Worm (Caenorhabditis elegans) whole organism, late embryonic: ENCODE data around the gene C23G10.5.

ENCODE experiments used
- C38D4.7 ChIP-seq: fragments of 200-800 bp; sonication (Bioruptor generic); optimal IDR thresholded peaks from 2 replicates; lab custom pipeline; 2018; ENCODE audit warnings: mild to moderate bottlenecking, missing genetic modification characterization, moderate library complexity, missing compliant biosample characterization
- F13H6.1 ChIP-seq: sonication (generic microtip); optimal IDR thresholded peaks from 2 replicates; lab custom pipeline; 2016; ENCODE audit warnings: missing genetic modification characterization, missing compliant biosample characterization
- K09A11.1 ChIP-seq: sonication (generic microtip); optimal IDR thresholded peaks from 2 replicates; lab custom pipeline; 2017; ENCODE audit warnings: antibody characterized with exemption, mild to moderate bottlenecking, missing genetic modification characterization, missing compliant biosample characterization; ENCODE audit not compliant: insufficient read depth
- T23F11.4 ChIP-seq: fragments of 200-800 bp; sonication (Bioruptor generic); optimal IDR thresholded peaks from 2 replicates; lab custom pipeline; 2018; ENCODE audit warnings: mild to moderate bottlenecking, missing genetic modification characterization, missing compliant biosample characterization
- Y22D7AL.16 ChIP-seq: sonication (generic microtip); optimal IDR thresholded peaks from 2 replicates; lab custom pipeline; 2016; ENCODE audit warnings: missing genetic modification characterization, missing compliant biosample characterization
- ahr-1 ChIP-seq: sonication (generic microtip); optimal IDR thresholded peaks from 2 replicates; lab custom pipeline; 2016; ENCODE audit warnings: missing genetic modification characterization, missing compliant biosample characterization
- ceh-14 ChIP-seq: sonication (generic microtip); optimal IDR thresholded peaks from 2 replicates; lab custom pipeline; 2016; ENCODE audit warnings: missing genotype, missing genetic modification characterization, missing compliant biosample characterization
- ceh-19 ChIP-seq: fragments of 200-800 bp; sonication (Bioruptor generic); optimal IDR thresholded peaks from 2 replicates; lab custom pipeline; 2018; ENCODE audit warnings: mild to moderate bottlenecking, missing genetic modification characterization, missing compliant biosample characterization
- ceh-24 ChIP-seq: sonication (generic microtip); optimal IDR thresholded peaks from 2 replicates; lab custom pipeline; 2016; ENCODE audit warnings: mild to moderate bottlenecking, missing genetic modification characterization, missing compliant biosample characterization
- ceh-30 ChIP-seq: fragments of 150-350 bp; optimal IDR thresholded peaks from 2 replicates; lab custom pipeline; 2014; ENCODE audit warnings: missing biosample characterization, missing genetic modification characterization
- ceh-31 ChIP-seq: sonication (generic microtip); optimal IDR thresholded peaks from 2 replicates; lab custom pipeline; 2016; ENCODE audit warnings: missing genetic modification characterization, missing compliant biosample characterization
- ceh-34 ChIP-seq: sonication (generic microtip); optimal IDR thresholded peaks from 2 replicates; lab custom pipeline; 2016; ENCODE audit warnings: mild to moderate bottlenecking, missing genetic modification characterization, missing compliant biosample characterization
- ceh-45 ChIP-seq: fragments of 200-800 bp; sonication (Bioruptor generic); IDR thresholded peaks from 2 replicates; pipeline ENCODE4 v1.3.6; 2022; ENCODE audit warnings: missing genetic modification reagents, missing genetic modification characterization, missing compliant biosample characterization
- ceh-6 ChIP-seq: fragments of 200-800 bp; sonication (Bioruptor generic); optimal IDR thresholded peaks from 2 replicates; lab custom pipeline; 2018; ENCODE audit warnings: mild to moderate bottlenecking, missing genetic modification characterization, missing compliant biosample characterization
- ceh-9 ChIP-seq: sonication (generic microtip); optimal IDR thresholded peaks from 2 replicates; lab custom pipeline; 2016; ENCODE audit warnings: mild to moderate bottlenecking, missing genetic modification characterization, inconsistent platforms, missing compliant biosample characterization
- che-1 ChIP-seq: sonication (generic microtip); optimal IDR thresholded peaks from 2 replicates; lab custom pipeline; 2016; ENCODE audit warnings: mild to moderate bottlenecking, missing genetic modification characterization, missing compliant biosample characterization
- dmd-4 ChIP-seq: sonication (generic microtip); optimal IDR thresholded peaks from 2 replicates; lab custom pipeline; 2016; ENCODE audit warnings: borderline replicate concordance, missing genetic modification characterization, missing compliant biosample characterization
- dve-1 ChIP-seq: sonication (generic microtip); optimal IDR thresholded peaks from 2 replicates; lab custom pipeline; 2017; ENCODE audit warnings: antibody characterized with exemption, mild to moderate bottlenecking, missing genetic modification characterization, missing compliant biosample characterization
- ets-4 ChIP-seq: sonication (generic microtip); optimal IDR thresholded peaks from 2 replicates; lab custom pipeline; 2016; ENCODE audit warnings: missing genetic modification characterization, missing compliant biosample characterization
- eyg-1 ChIP-seq: sonication (generic microtip); optimal IDR thresholded peaks from 2 replicates; lab custom pipeline; 2016; ENCODE audit warnings: missing genotype, missing genetic modification characterization, missing compliant biosample characterization
- gmeb-2 ChIP-seq: sonication (generic microtip); optimal IDR thresholded peaks from 2 replicates; lab custom pipeline; 2016; ENCODE audit warnings: missing genetic modification characterization, inconsistent platforms, missing compliant biosample characterization
- hlh-30 ChIP-seq: sonication (generic microtip); optimal IDR thresholded peaks from 2 replicates; lab custom pipeline; 2017; ENCODE audit warnings: antibody characterized with exemption, missing genetic modification characterization, missing compliant biosample characterization; ENCODE audit not compliant: insufficient read depth
- hlh-6 ChIP-seq: sonication (generic microtip); optimal IDR thresholded peaks from 2 replicates; lab custom pipeline; 2016; ENCODE audit warnings: missing genotype, missing genetic modification characterization, missing compliant biosample characterization
- madf-2 ChIP-seq: sonication (generic microtip); optimal IDR thresholded peaks from 2 replicates; lab custom pipeline; 2017; ENCODE audit warnings: missing genetic modification characterization, missing compliant biosample characterization
- mec-3 ChIP-seq: sonication (generic microtip); optimal IDR thresholded peaks from 2 replicates; lab custom pipeline; 2016; ENCODE audit warnings: borderline replicate concordance, missing genetic modification characterization, missing compliant biosample characterization
- nfya-1 ChIP-seq: sonication (generic microtip); optimal IDR thresholded peaks from 2 replicates; lab custom pipeline; 2017; ENCODE audit warnings: missing genetic modification characterization, mild to moderate bottlenecking, missing compliant biosample characterization, antibody characterized with exemption, moderate library complexity
- npax-4 ChIP-seq: sonication (generic microtip); optimal IDR thresholded peaks from 2 replicates; lab custom pipeline; 2016; ENCODE audit warnings: missing genetic modification characterization, missing compliant biosample characterization
- odd-2 ChIP-seq: sonication (generic microtip); optimal IDR thresholded peaks from 2 replicates; lab custom pipeline; 2017; ENCODE audit warnings: antibody characterized with exemption, mild to moderate bottlenecking, missing genetic modification characterization, missing compliant biosample characterization
- pat-9 ChIP-seq: fragments of 200-800 bp; sonication (Bioruptor generic); optimal IDR thresholded peaks from 2 replicates; lab custom pipeline; 2018; ENCODE audit warnings: mild to moderate bottlenecking, missing genetic modification characterization, moderate library complexity, missing compliant biosample characterization
- pax-1 ChIP-seq: fragments of 150-350 bp; optimal IDR thresholded peaks from 2 replicates; lab custom pipeline; 2014; ENCODE audit warnings: missing biosample characterization, missing genetic modification characterization
- pha-4 ChIP-seq: fragments of 150-350 bp; optimal IDR thresholded peaks from 2 replicates; lab custom pipeline; 2018; ENCODE audit warnings: missing biosample characterization, missing genetic modification reagents, missing genetic modification characterization
- pqm-1 ChIP-seq: sonication (generic microtip); optimal IDR thresholded peaks from 2 replicates; lab custom pipeline; 2016; ENCODE audit warnings: missing genetic modification characterization, missing compliant biosample characterization
- ref-2 ChIP-seq: sonication (generic microtip); optimal IDR thresholded peaks from 2 replicates; lab custom pipeline; 2016; ENCODE audit warnings: missing genetic modification characterization, missing compliant biosample characterization
- rnt-1 ChIP-seq: sonication (generic microtip); optimal IDR thresholded peaks from 2 replicates; lab custom pipeline; 2016; ENCODE audit warnings: missing genetic modification characterization, missing compliant biosample characterization
- sox-2 ChIP-seq: fragments of 200-800 bp; sonication (Bioruptor generic); IDR thresholded peaks from 2 replicates; pipeline ENCODE4 v1.3.6; 2022; ENCODE audit warnings: missing genetic modification reagents, missing genetic modification characterization, missing compliant biosample characterization
- sox-4 ChIP-seq: sonication (generic microtip); optimal IDR thresholded peaks from 2 replicates; lab custom pipeline; 2017; ENCODE audit warnings: mild to moderate bottlenecking, missing genetic modification characterization, inconsistent platforms, missing compliant biosample characterization
- tbx-7 ChIP-seq: sonication (generic microtip); optimal IDR thresholded peaks from 2 replicates; lab custom pipeline; 2016; ENCODE audit warnings: missing genotype, missing genetic modification characterization, missing compliant biosample characterization
- unc-42 ChIP-seq: sonication (generic microtip); optimal IDR thresholded peaks from 2 replicates; lab custom pipeline; 2016; ENCODE audit warnings: missing genotype, missing genetic modification characterization, missing compliant biosample characterization
- unc-55 ChIP-seq: sonication (generic microtip); optimal IDR thresholded peaks from 2 replicates; lab custom pipeline; 2017; ENCODE audit warnings: missing biosample characterization, missing genetic modification reagents, missing genetic modification characterization
- zip-5 ChIP-seq: sonication (generic microtip); optimal IDR thresholded peaks from 2 replicates; lab custom pipeline; 2016; ENCODE audit warnings: missing genetic modification characterization, missing compliant biosample characterization

Gene C23G10.5

ce11 chrIII:6215476-6215875, 24.6 kb downstream of the C23G10.5 start, which contains the start of gene C23G10.11:
TSS of gene C23G10.11 (minus strand) at chrIII:6215576.
- TF ChIP-seq C38D4.7 (GFP tag; lab: Kevin White, UChicago) (no peak), ceh-34 (tag; lab: Kevin White, UChicago) (no peak), madf-2 (no peak), ceh-24 (tag; lab: Kevin White, UChicago) (no peak), pha-4 (tag; lab: Kevin White, UChicago) (no peak), ceh-19 (GFP tag; lab: Kevin White, UChicago) (no peak), tbx-7 (no peak), mec-3 (tag; lab: Kevin White, UChicago) (no peak), ref-2 (tag; lab: Kevin White, UChicago) (no peak), unc-42 (tag; lab: Kevin White, UChicago) (no peak), odd-2 (tag; lab: Kevin White, UChicago) (no peak), zip-5 (tag; lab: Kevin White, UChicago) (no peak), dve-1 (tag; lab: Kevin White, UChicago) (no peak), ceh-9 (no peak), ceh-30 (tag; lab: Kevin White, UChicago) (no peak), K09A11.1 (tag; lab: Kevin White, UChicago) (no peak), pat-9 (tag; lab: Kevin White, UChicago) (no peak), nfya-1 (tag; lab: Kevin White, UChicago) (no peak), ceh-14 (tag; lab: Kevin White, UChicago) (no peak), F13H6.1 (no peak)
- TF ChIP-seq, all 69 proteins: peak for 0

ce11 chrIII:6215943-6216342, 25.0 kb downstream of the C23G10.5 start:
- no peak for TF ChIP-seq che-1 (tag; lab: Kevin White, UChicago)
- TF ChIP-seq, all 69 proteins: peak for 0

- TF ChIP-seq ceh-6 (no peak), dve-1 (tag; lab: Kevin White, UChicago) (no peak), ets-4 (tag; lab: Kevin White, UChicago) (no peak), pqm-1 (tag; lab: Kevin White, UChicago) (no peak), ceh-45 (no peak), zip-5 (tag; lab: Kevin White, UChicago) (no peak), eyg-1 (no peak), ceh-31 (tag; lab: Kevin White, UChicago) (no peak), npax-4 (tag; lab: Kevin White, UChicago) (no peak), ahr-1 (tag; lab: Kevin White, UChicago) (no peak), dmd-4 (no peak), gmeb-2 (tag; lab: Kevin White, UChicago) (no peak), unc-55 (GFP tag; lab: Kevin White, UChicago) (no peak), hlh-30 (tag; lab: Kevin White, UChicago) (no peak), nfya-1 (tag; lab: Kevin White, UChicago) (no peak)
Observed at ce11 chrIII:6216833-6217466, 26.0 kb downstream of the C23G10.5 start, which contains the start of gene hot-4. TSS of gene hot-4 (plus strand) at chrIII:6217416.

- no peak for TF ChIP-seq pax-1 (tag; lab: Kevin White, UChicago)
- TF ChIP-seq hlh-6 = no peak
- no peak for TF ChIP-seq sox-2 (GFP tag; lab: Robert Waterston, UW)
- no peak for TF ChIP-seq dve-1 (tag; lab: Kevin White, UChicago)
- no peak for TF ChIP-seq T23F11.4
- no peak for TF ChIP-seq rnt-1 (tag; lab: Kevin White, UChicago)
- no peak for TF ChIP-seq ceh-45
- TF ChIP-seq pat-9 (tag; lab: Kevin White, UChicago) = no peak
- no peak for TF ChIP-seq C38D4.7 (GFP tag; lab: Kevin White, UChicago)
- no peak for TF ChIP-seq sox-4 (tag; lab: Kevin White, UChicago)
- no peak for TF ChIP-seq hlh-30 (tag; lab: Kevin White, UChicago)
- no peak for TF ChIP-seq Y22D7AL.16
Observed at ce11 chrIII:6221403-6221802, 30.5 kb downstream of the C23G10.5 start.
